Worm (Caenorhabditis elegans): ENCODE measurements around the gene cln-3.1.

Gene cln-3.1

DNA sequence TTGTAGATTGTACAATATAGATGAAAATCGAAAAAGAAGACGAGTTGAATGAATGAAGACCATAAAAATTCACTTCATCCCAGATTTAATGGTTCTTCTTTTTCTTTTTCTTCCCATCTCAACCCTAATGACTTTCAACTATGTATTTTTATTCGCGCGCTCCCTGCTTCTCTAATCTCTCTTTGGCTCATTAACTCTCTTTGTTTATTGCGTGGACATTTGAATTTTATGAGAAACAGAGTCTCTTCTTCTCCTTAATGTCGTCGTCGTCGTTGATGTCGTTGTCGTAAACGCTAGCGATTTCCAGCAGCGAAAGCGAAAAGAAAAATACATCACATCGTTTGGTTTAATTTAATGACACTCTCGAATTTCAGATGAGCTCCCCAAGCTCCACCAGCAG, 50.9 kb downstream of the cln-3.1 start:
- TF ChIP-seq nhr-12 (tag; optimal IDR thresholded peaks at IDR 0.05) (no peak), ceh-43 (GFP tag; optimal IDR thresholded peaks at IDR 0.05) (no peak), bed-3 (GFP tag; optimal IDR thresholded peaks at IDR 0.05) (no peak), nhr-237 (tag; optimal IDR thresholded peaks at IDR 0.05) (no peak), elt-1 (tag; optimal IDR thresholded peaks at IDR 0.05; ENCODE audit: borderline replicate concordance, insufficient read depth) (no peak), M03D4.4 (tag; optimal IDR thresholded peaks at IDR 0.05) (no peak), nhr-2 (tag; optimal IDR thresholded peaks at IDR 0.05) (no peak), ham-2 (GFP tag; optimal IDR thresholded peaks at IDR 0.05) (no peak), lin-32 (GFP tag; optimal IDR thresholded peaks at IDR 0.05) (no peak), unc-120 (tag; optimal IDR thresholded peaks at IDR 0.05; ENCODE audit: poor library complexity, severe bottlenecking) (no peak), drap-1 (GFP tag; optimal IDR thresholded peaks at IDR 0.05) (no peak), tbx-8 (GFP tag; optimal IDR thresholded peaks at IDR 0.05) (no peak), lin-13 (tag; optimal IDR thresholded peaks at IDR 0.05) (no peak), mab-5 (tag; optimal IDR thresholded peaks at IDR 0.05) (no peak), ceh-39 (tag; optimal IDR thresholded peaks at IDR 0.05) (no peak), unc-62 (GFP tag; optimal IDR thresholded peaks at IDR 0.05) (no peak), mls-2 (tag; optimal IDR thresholded peaks at IDR 0.05) (no peak), mep-1 (tag; optimal IDR thresholded peaks at IDR 0.05) (no peak)
